Worm (Caenorhabditis elegans) whole organism, L1 larva: Measurements from ENCODE around the gene spp-1.

Source experiments
- aly-2 ChIP-seq: fragments of 150-350 bp; optimal IDR thresholded peaks from 2 replicates; lab custom pipeline; 2014; ENCODE audit warnings: missing biosample characterization, missing genetic modification characterization
- nhr-11 ChIP-seq: fragments of 150-350 bp; optimal IDR thresholded peaks from 2 replicates; lab custom pipeline; 2014; ENCODE audit warnings: missing biosample characterization, missing genetic modification characterization
- nhr-12 ChIP-seq: sonication (generic microtip); optimal IDR thresholded peaks from 2 replicates; lab custom pipeline; 2017; ENCODE audit warnings: missing biosample characterization, missing genetic modification characterization
- nhr-19 ChIP-seq: fragments of 200-800 bp; sonication (Bioruptor generic); conservative IDR thresholded peaks from 2 replicates; pipeline ENCODE4 v1.3.6; 2022; ENCODE audit warnings: missing genetic modification characterization, missing compliant biosample characterization
- nhr-28 ChIP-seq: fragments of 150-350 bp; optimal IDR thresholded peaks from 2 replicates; lab custom pipeline; 2014; ENCODE audit warnings: missing biosample characterization, missing genetic modification characterization
- nhr-71 ChIP-seq: sonication (generic microtip); optimal IDR thresholded peaks from 2 replicates; lab custom pipeline; 2016; ENCODE audit warnings: mild to moderate bottlenecking, missing genetic modification characterization, moderate library complexity, missing compliant biosample characterization
- nhr-76 ChIP-seq: sonication (generic microtip); optimal IDR thresholded peaks from 2 replicates; lab custom pipeline; 2017; ENCODE audit warnings: missing biosample characterization, missing genetic modification characterization
- swsn-7 ChIP-seq: sonication (generic microtip); optimal IDR thresholded peaks from 2 replicates; lab custom pipeline; 2016; ENCODE audit warnings: missing genetic modification characterization, missing compliant biosample characterization
- unc-130 ChIP-seq: fragments of 150-350 bp; optimal IDR thresholded peaks from 2 replicates; lab custom pipeline; 2017; ENCODE audit warnings: missing biosample characterization, missing genetic modification characterization, inconsistent platforms

- TF ChIP-seq unc-130 (tag; lab: Kevin White, UChicago) (no peak), nhr-12 (tag; lab: Kevin White, UChicago) (no peak), swsn-7 (no peak), aly-2 (tag; lab: Kevin White, UChicago) (no peak), nhr-28 (tag; lab: Kevin White, UChicago) (no peak), nhr-76 (tag; lab: Kevin White, UChicago) (no peak), nhr-19 (GFP tag; lab: Robert Waterston, UW) (no peak), nhr-71 (no peak), nhr-11 (tag; lab: Kevin White, UChicago) (no peak)
These were observed 7.5 kb upstream of the spp-1 start for ce11 chrIII:10362920-10363319.
